Fruit fly (Drosophila melanogaster): ENCODE results near the gene CG15888.

dm6 chr3R:13257110-13257509 is 29.2 kb downstream of the CG15888 start:
- TF ChIP-seq h (optimal IDR thresholded peaks at IDR 0.05), result no peak
- TF ChIP-seq psq (optimal IDR thresholded peaks at IDR 0.05), result no peak
- TF ChIP-seq insv (optimal IDR thresholded peaks at IDR 0.05), result no peak
- no peak for TF ChIP-seq ttk (optimal IDR thresholded peaks at IDR 0.05)
- TF ChIP-seq Sin3A (optimal IDR thresholded peaks at IDR 0.05), result no peak
